Fruit fly (Drosophila melanogaster) whole organism, prepupa: ENCODE measurements around the gene bel.

Source experiments
- CG10631 ChIP-seq: fragments of 200-800 bp; sonication (Bioruptor generic); optimal IDR thresholded peaks from 2 replicates; lab custom pipeline; 2016; ENCODE audit warnings: missing biosample characterization, missing genetic modification characterization
- CG10669 ChIP-seq: fragments of 200-800 bp; sonication (Bioruptor generic); optimal IDR thresholded peaks from 3 replicates; lab custom pipeline; 2018; ENCODE audit warnings: missing biosample characterization, mild to moderate bottlenecking, missing genetic modification characterization, moderate library complexity
- CG11294 ChIP-seq: fragments of 200-800 bp; sonication (Bioruptor generic); IDR thresholded peaks from 2 replicates; pipeline ENCODE4 v1.3.6; 2022; ENCODE audit warnings: missing biosample characterization, missing genetic modification characterization
- CG11902 ChIP-seq: fragments of 200-800 bp; sonication (Bioruptor generic); optimal IDR thresholded peaks from 3 replicates; lab custom pipeline; 2016; ENCODE audit warnings: missing biosample characterization, missing genetic modification characterization
- CG15336 ChIP-seq: fragments of 200-800 bp; sonication (Bioruptor generic); IDR thresholded peaks from 2 replicates; pipeline ENCODE4 v1.3.6; 2022; ENCODE audit warnings: missing biosample characterization, missing genetic modification characterization
- CG31627 ChIP-seq: fragments of 200-800 bp; sonication (Bioruptor generic); optimal IDR thresholded peaks from 3 replicates; lab custom pipeline; 2016; ENCODE audit warnings: missing biosample characterization, missing genetic modification characterization
- CG34406 ChIP-seq: fragments of 200-800 bp; sonication (Bioruptor generic); optimal IDR thresholded peaks from 3 replicates; lab custom pipeline; 2016; ENCODE audit warnings: missing biosample characterization, missing genetic modification characterization
- CG6276 ChIP-seq: fragments of 200-800 bp; sonication (Bioruptor generic); optimal IDR thresholded peaks from 2 replicates; lab custom pipeline; 2017; ENCODE audit warnings: missing biosample characterization, mild to moderate bottlenecking, missing genetic modification characterization
- CG6792 ChIP-seq: fragments of 200-800 bp; sonication (Bioruptor generic); optimal IDR thresholded peaks from 3 replicates; lab custom pipeline; 2016; ENCODE audit warnings: missing biosample characterization, missing genetic modification characterization
- CG6808 ChIP-seq: fragments of 200-800 bp; sonication (Bioruptor generic); optimal IDR thresholded peaks from 3 replicates; lab custom pipeline; 2017; ENCODE audit warnings: missing biosample characterization, missing genetic modification characterization, mild to moderate bottlenecking, moderate library complexity, missing genetic modification reagents
- CG6854 ChIP-seq: fragments of 200-800 bp; sonication (Bioruptor generic); optimal IDR thresholded peaks from 2 replicates; lab custom pipeline; 2017; ENCODE audit warnings: missing biosample characterization, mild to moderate bottlenecking, missing genetic modification characterization
- CG9139 ChIP-seq: fragments of 200-800 bp; sonication (Bioruptor generic); optimal IDR thresholded peaks from 3 replicates; lab custom pipeline; 2017; ENCODE audit warnings: missing biosample characterization, mild to moderate bottlenecking, missing genetic modification characterization
- Eip78C ChIP-seq: fragments of 200-800 bp; sonication (Bioruptor generic); peaks from one replicate; lab custom pipeline; 2016; ENCODE audit warnings: missing biosample characterization, missing genetic modification characterization
- Eip93F ChIP-seq: fragments of 200-800 bp; sonication (Bioruptor generic); optimal IDR thresholded peaks from 2 replicates; lab custom pipeline; 2016; ENCODE audit warnings: missing biosample characterization, mild to moderate bottlenecking, missing genetic modification characterization
- Ets21C ChIP-seq: fragments of 200-800 bp; sonication (Bioruptor generic); optimal IDR thresholded peaks from 3 replicates; lab custom pipeline; 2016; ENCODE audit warnings: missing biosample characterization, missing genetic modification characterization
- Gug ChIP-seq: fragments of 200-800 bp; sonication (Bioruptor generic); IDR thresholded peaks from 2 replicates; pipeline ENCODE4 v1.3.6; 2022; ENCODE audit warnings: missing biosample characterization, missing genetic modification characterization
- Hr38 ChIP-seq: sonication (Bioruptor generic); optimal IDR thresholded peaks from 2 replicates; lab custom pipeline; 2016; ENCODE audit warnings: missing biosample characterization, missing genetic modification characterization
- Hr39 ChIP-seq: fragments of 200-800 bp; sonication (Bioruptor generic); optimal IDR thresholded peaks from 2 replicates; lab custom pipeline; 2016; ENCODE audit warnings: missing biosample characterization, missing genetic modification characterization
- Met ChIP-seq: fragments of 200-800 bp; sonication (Bioruptor generic); optimal IDR thresholded peaks from 3 replicates; lab custom pipeline; 2016; ENCODE audit warnings: missing biosample characterization, missing genetic modification characterization
- OdsH ChIP-seq: fragments of 200-800 bp; sonication (Bioruptor generic); optimal IDR thresholded peaks from 3 replicates; lab custom pipeline; 2016; ENCODE audit warnings: missing biosample characterization, missing genetic modification characterization
- Smox ChIP-seq: fragments of 200-800 bp; sonication (Bioruptor generic); optimal IDR thresholded peaks from 3 replicates; lab custom pipeline; 2016; ENCODE audit warnings: missing biosample characterization, missing genetic modification characterization
- Sox14 ChIP-seq: fragments of 200-800 bp; sonication (Bioruptor generic); optimal IDR thresholded peaks from 3 replicates; lab custom pipeline; 2016; ENCODE audit warnings: missing biosample characterization, missing genetic modification characterization
- Sox15 ChIP-seq: fragments of 200-800 bp; sonication (Bioruptor generic); optimal IDR thresholded peaks from 3 replicates; lab custom pipeline; 2016; ENCODE audit warnings: missing biosample characterization, missing genetic modification characterization
- achi ChIP-seq: fragments of 200-800 bp; sonication (Bioruptor generic); optimal IDR thresholded peaks from 3 replicates; lab custom pipeline; 2016; ENCODE audit warnings: missing biosample characterization, missing genetic modification characterization
- acj6 ChIP-seq: fragments of 200-800 bp; sonication (Bioruptor generic); optimal IDR thresholded peaks from 3 replicates; lab custom pipeline; 2016; ENCODE audit warnings: missing biosample characterization, missing genetic modification characterization
- dac ChIP-seq: fragments of 200-800 bp; sonication (Bioruptor generic); optimal IDR thresholded peaks from 2 replicates; lab custom pipeline; 2017; ENCODE audit warnings: missing biosample characterization, mild to moderate bottlenecking, missing genetic modification characterization
- eg ChIP-seq: fragments of 200-800 bp; sonication (Bioruptor generic); IDR thresholded peaks from 3 replicates; pipeline ENCODE4 v1.3.6; 2022; ENCODE audit warnings: missing biosample characterization, missing genetic modification characterization
- fd59A ChIP-seq: fragments of 200-800 bp; sonication (Bioruptor generic); optimal IDR thresholded peaks from 2 replicates; lab custom pipeline; 2017; ENCODE audit warnings: missing biosample characterization, mild to moderate bottlenecking, missing genetic modification characterization, missing genetic modification reagents
- fkh ChIP-seq: fragments of 200-800 bp; sonication (Bioruptor generic); optimal IDR thresholded peaks from 3 replicates; lab custom pipeline; 2017; ENCODE audit warnings: missing biosample characterization, mild to moderate bottlenecking, missing genetic modification characterization, moderate library complexity
- lz ChIP-seq: fragments of 200-800 bp; sonication (Bioruptor generic); optimal IDR thresholded peaks from 3 replicates; lab custom pipeline; 2016; ENCODE audit warnings: missing biosample characterization, missing genetic modification characterization
- net ChIP-seq: fragments of 200-800 bp; sonication (Bioruptor generic); optimal IDR thresholded peaks from 3 replicates; lab custom pipeline; 2016; ENCODE audit warnings: missing biosample characterization, missing genetic modification characterization
- pdm3 ChIP-seq: fragments of 200-800 bp; sonication (Bioruptor generic); optimal IDR thresholded peaks from 3 replicates; lab custom pipeline; 2016; ENCODE audit warnings: missing biosample characterization, missing genetic modification characterization
- salr ChIP-seq, 2 experiments: fragments of 200-800 bp; sonication (Bioruptor generic); optimal IDR thresholded peaks; 3 replicates each; lab custom pipeline; 2016 to 2018; ENCODE audit warnings: missing biosample characterization in 2 of 2, missing genetic modification characterization in 2 of 2, mild to moderate bottlenecking in 1 of 2
- spab ChIP-seq: fragments of 200-800 bp; sonication (Bioruptor generic); optimal IDR thresholded peaks from 2 replicates; lab custom pipeline; 2017; ENCODE audit warnings: missing biosample characterization, mild to moderate bottlenecking, missing genetic modification characterization, missing genetic modification reagents
- svp ChIP-seq: fragments of 200-800 bp; sonication (Bioruptor generic); peaks from one replicate; lab custom pipeline; 2016; ENCODE audit warnings: missing biosample characterization, missing genetic modification characterization
- vri ChIP-seq: fragments of 200-800 bp; sonication (Bioruptor generic); optimal IDR thresholded peaks from 3 replicates; lab custom pipeline; 2016; ENCODE audit warnings: missing biosample characterization, mild to moderate bottlenecking, missing genetic modification characterization

bel gene

DNA sequence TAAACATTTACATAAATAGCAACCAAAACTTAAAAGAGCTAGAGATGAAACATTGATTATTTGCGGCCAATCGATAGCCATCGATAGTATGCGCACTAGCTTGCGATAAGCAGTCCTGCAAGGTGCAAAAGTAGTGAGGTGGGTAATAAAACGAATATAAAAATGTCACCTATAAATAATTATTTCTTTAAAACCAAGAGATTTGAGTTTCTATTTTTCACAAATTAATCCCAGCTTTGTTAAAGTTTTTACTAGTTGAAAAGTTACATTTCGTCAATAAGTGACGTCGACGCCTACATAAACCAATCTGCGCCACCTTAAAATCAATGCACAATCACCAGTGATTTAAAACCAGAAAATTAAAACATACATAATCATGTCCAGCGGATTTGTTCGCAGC, 9.8 kb downstream of the bel start, which contains the start of the genes Mkk4 and SLIRP2 (continued):
- TF ChIP-seq Smox (peak; percentile 99), CG6854 (GFP tag; lab: Kevin White, UChicago) (peak; percentile 94), CG11294 (peak; percentile 98), CG6792 (GFP tag; lab: Kevin White, UChicago) (peak; percentile 99), salr (GFP tag; optimal IDR thresholded peaks at IDR 0.05; lab: Kevin White, UChicago) (peak; percentile 97 to 98), fd59A (GFP tag; lab: Kevin White, UChicago) (peak; percentile 99), svp (GFP tag; lab: Kevin White, UChicago) (peak; percentile 100), pdm3 (GFP tag; lab: Kevin White, UChicago) (peak; percentile 99), Hr38 (peak; percentile 90), CG6808 (peak; percentile 97), acj6 (GFP tag; lab: Kevin White, UChicago) (peak; percentile 99), Met (peak; percentile 99), dac (GFP tag; lab: Kevin White, UChicago) (peak; percentile 97), CG10631 (GFP tag; lab: Kevin White, UChicago) (peak; percentile 99), achi (peak; percentile 98)
- TF ChIP-seq, all 60 proteins: peak for 60

DNA sequence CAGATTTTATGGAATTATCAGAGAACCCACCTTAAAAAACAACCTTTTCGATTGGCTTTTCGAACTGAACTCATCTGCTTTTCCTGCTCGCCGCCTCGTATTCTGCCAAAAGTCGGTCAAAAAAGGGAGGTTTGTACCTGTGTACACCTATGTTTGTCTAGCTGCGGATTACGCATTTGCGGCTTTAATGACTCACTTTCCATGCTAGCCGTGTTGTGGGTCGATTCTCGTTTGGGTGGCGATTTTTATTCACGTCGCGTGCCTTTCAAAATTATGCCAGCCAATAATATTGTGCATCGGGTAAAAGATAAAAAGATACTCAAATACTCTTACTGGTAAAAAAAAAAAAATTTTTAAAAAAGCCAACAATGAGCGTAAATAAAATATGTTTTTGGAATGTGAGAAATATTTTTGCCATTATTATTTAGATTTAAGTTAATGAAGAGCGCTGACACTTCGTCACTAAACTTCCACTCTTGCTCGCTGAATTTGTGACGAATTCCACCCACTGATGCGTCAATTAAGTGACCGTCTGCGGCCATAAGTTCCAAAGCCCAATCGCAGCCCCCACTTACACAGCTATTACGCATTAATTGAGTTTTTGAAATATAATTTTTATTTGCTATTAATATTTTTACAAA, 14.9 kb downstream of the bel start, which contains the start of gene Cyp313b1:
Gene Cyp313b1 (minus strand): TSS at position 71 of the 641 bp plus-strand sequence.
- TF ChIP-seq CG34406 (GFP tag; lab: Kevin White, UChicago), result no peak
- no peak for TF ChIP-seq Eip93F (GFP tag; lab: Kevin White, UChicago)
- no peak for TF ChIP-seq CG9139
- TF ChIP-seq net (GFP tag; lab: Kevin White, UChicago), result no peak
- TF ChIP-seq Ets21C (GFP tag; lab: Kevin White, UChicago), result no peak
- TF ChIP-seq eg (GFP tag; lab: Robert Waterston, UW), result peak; percentile 21; the same call in 1 of the 3 replicates
- no peak for TF ChIP-seq fkh (GFP tag; lab: Kevin White, UChicago)
- TF ChIP-seq acj6 (GFP tag; lab: Kevin White, UChicago), result no peak
- no peak for TF ChIP-seq Smox
- no peak for TF ChIP-seq Sox15 (GFP tag; lab: Kevin White, UChicago)
- no peak for TF ChIP-seq OdsH (GFP tag; lab: Kevin White, UChicago)
- no peak for TF ChIP-seq spab (GFP tag; lab: Kevin White, UChicago)
- TF ChIP-seq Gug (GFP tag; lab: Robert Waterston, UW), result no peak
- TF ChIP-seq Eip78C (GFP tag; lab: Kevin White, UChicago), result peak; percentile 25
- TF ChIP-seq CG15336 (GFP tag; lab: Robert Waterston, UW), result no peak
- TF ChIP-seq CG11902 (GFP tag; lab: Kevin White, UChicago), result no peak
- TF ChIP-seq CG10669 (GFP tag; lab: Kevin White, UChicago), result no peak
- TF ChIP-seq dac (GFP tag; lab: Kevin White, UChicago), result no peak
- no peak for TF ChIP-seq Met
- no peak for TF ChIP-seq lz (GFP tag; lab: Kevin White, UChicago)
- peak; percentile 25 for TF ChIP-seq svp (GFP tag; lab: Kevin White, UChicago)
- no peak for TF ChIP-seq Sox14 (GFP tag; lab: Kevin White, UChicago)
- peak; percentile 14 for TF ChIP-seq Hr39 (GFP tag; lab: Kevin White, UChicago)
- TF ChIP-seq CG31627 (GFP tag; lab: Kevin White, UChicago), result no peak

DNA sequence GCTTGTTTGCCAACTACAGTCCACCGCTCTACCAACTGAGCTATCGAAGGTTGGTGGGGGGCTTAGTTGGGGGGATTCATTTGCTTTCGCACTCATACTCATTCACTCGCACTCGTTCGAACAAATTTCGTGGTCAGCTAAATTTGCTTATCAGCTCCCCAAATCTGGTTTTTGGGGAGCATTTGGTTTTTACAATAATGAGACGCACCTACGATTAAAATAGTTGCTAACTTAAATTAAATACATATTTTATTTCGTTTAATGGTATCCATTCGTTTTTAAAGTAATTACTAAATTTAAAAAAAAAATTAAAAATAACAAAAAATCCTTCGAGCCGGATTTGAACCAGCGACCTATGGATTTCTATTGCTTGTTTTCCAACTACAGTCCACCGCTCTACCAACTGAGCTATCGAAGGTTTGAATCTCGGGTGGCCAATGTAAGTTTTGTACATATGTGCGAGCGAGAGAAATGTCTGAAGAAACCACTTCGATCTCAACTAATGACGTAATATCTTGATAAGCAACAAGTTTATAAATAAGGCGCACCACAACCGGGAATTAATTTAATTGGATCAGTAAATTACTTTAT, 18.1 kb downstream of the bel start:
- TF ChIP-seq Eip78C (GFP tag; lab: Kevin White, UChicago) (peak; percentile 57), vri (GFP tag; lab: Kevin White, UChicago) (peak; percentile 85), svp (GFP tag; lab: Kevin White, UChicago) (peak; percentile 59), CG6276 (GFP tag; lab: Kevin White, UChicago) (peak; percentile 14), dac (GFP tag; lab: Kevin White, UChicago) (no peak), net (GFP tag; lab: Kevin White, UChicago) (no peak)
